Fruit fly (Drosophila melanogaster) whole organism, pupa: Measurements from ENCODE around the gene CG7772.

ENCODE experiments used
- CG10348 ChIP-seq: fragments of 200-800 bp; sonication (Bioruptor generic); IDR thresholded peaks from 2 replicates; pipeline ENCODE4 v1.3.6; 2022; ENCODE audit warnings: missing biosample characterization, missing genetic modification characterization
- CG15710 ChIP-seq: fragments of 200-800 bp; sonication (Bioruptor generic); optimal IDR thresholded peaks from 2 replicates; lab custom pipeline; 2018; ENCODE audit warnings: missing biosample characterization, mild to moderate bottlenecking, missing genetic modification characterization, moderate library complexity
- EcR ChIP-seq: fragments of 200-800 bp; sonication (Bioruptor generic); optimal IDR thresholded peaks from 3 replicates; lab custom pipeline; 2019; ENCODE audit warnings: missing biosample characterization, missing genetic modification characterization, mild to moderate bottlenecking, moderate library complexity, missing genetic modification reagents
- Pif1A ChIP-seq: fragments of 200-800 bp; sonication (Bioruptor generic); optimal IDR thresholded peaks from 3 replicates; lab custom pipeline; 2016; ENCODE audit warnings: missing biosample characterization, missing genetic modification characterization
- Snoo ChIP-seq: fragments of 200-800 bp; sonication (Bioruptor generic); optimal IDR thresholded peaks from 3 replicates; lab custom pipeline; 2017; ENCODE audit warnings: missing biosample characterization, mild to moderate bottlenecking, missing genetic modification characterization, inconsistent platforms
- gl ChIP-seq: fragments of 200-800 bp; sonication (Bioruptor generic); optimal IDR thresholded peaks from 2 replicates; lab custom pipeline; 2018; ENCODE audit warnings: missing biosample characterization, mild to moderate bottlenecking, missing genetic modification characterization

DNA sequence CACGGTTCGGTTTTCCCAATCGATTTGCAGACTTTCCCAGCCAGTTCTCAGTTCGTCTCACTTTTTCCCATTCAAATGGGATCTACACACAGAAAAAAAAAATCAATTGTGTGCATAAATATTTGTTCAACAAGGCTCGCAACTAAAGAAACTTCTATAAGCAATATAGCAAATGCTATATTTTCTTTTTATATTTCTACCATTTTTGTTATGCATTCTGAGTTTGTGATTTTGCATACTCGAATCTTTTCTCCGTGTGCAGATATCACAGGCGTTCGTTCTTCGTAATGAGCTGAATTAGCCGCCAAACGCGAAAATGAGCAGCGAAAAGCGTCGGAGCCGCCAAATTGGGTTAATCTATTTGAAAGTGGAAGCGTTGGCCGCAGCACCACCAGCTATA, 8.9 kb upstream of the CG7772 start:
- TF ChIP-seq CG15710 (tag; lab: Kevin White, UChicago) (no peak), Snoo (tag; lab: Kevin White, UChicago) (no peak), EcR (GFP tag; lab: Kevin White, UChicago) (no peak), gl (no peak), Pif1A (GFP tag; lab: Kevin White, UChicago) (no peak), CG10348 (GFP tag; lab: Robert Waterston, UW) (no peak)
